Fruit fly (Drosophila melanogaster) whole organism, embryonic: ENCODE results near the gene Mo25.
A peak's percentile ranks its signal among the peaks of the same experiment; 100 is the strongest.

Experiments used
- Ada2b ChIP-seq: fragments of 200-800 bp; sonication (Bioruptor generic); IDR thresholded peaks from 2 replicates; pipeline ENCODE4 v1.3.6; 2022; ENCODE audit warnings: missing biosample characterization, missing genetic modification characterization
- BEAF-32 ChIP-seq: fragments of 200-800 bp; sonication (Bioruptor generic); optimal IDR thresholded peaks from 3 replicates; lab custom pipeline; 2017; ENCODE audit warnings: missing biosample characterization, missing genetic modification characterization, mild to moderate bottlenecking, moderate library complexity, missing genetic modification reagents
- CG1024 ChIP-seq: fragments of 200-800 bp; sonication (Bioruptor generic); IDR thresholded peaks from 2 replicates; pipeline ENCODE4 v1.3.6; 2022; ENCODE audit warnings: missing biosample characterization, missing genetic modification characterization
- CG13894 ChIP-seq: fragments of 200-800 bp; sonication (Bioruptor generic); optimal IDR thresholded peaks from 3 replicates; lab custom pipeline; 2018; ENCODE audit warnings: missing biosample characterization, mild to moderate bottlenecking, missing genetic modification characterization, moderate library complexity
- CG14014 ChIP-seq: fragments of 200-800 bp; sonication (Bioruptor generic); IDR thresholded peaks from 2 replicates; pipeline ENCODE4 v1.3.6; 2022; ENCODE audit warnings: missing biosample characterization, missing genetic modification characterization
- CG2116 ChIP-seq: fragments of 200-800 bp; sonication (Bioruptor generic); optimal IDR thresholded peaks from 3 replicates; lab custom pipeline; 2018; ENCODE audit warnings: missing biosample characterization, mild to moderate bottlenecking, missing genetic modification characterization
- CG30020 ChIP-seq: fragments of 200-800 bp; optimal IDR thresholded peaks from 2 replicates; lab custom pipeline; 2019; ENCODE audit warnings: missing biosample characterization, mild to moderate bottlenecking, missing genetic modification characterization, moderate library complexity
- CG33557 ChIP-seq: fragments of 200-800 bp; sonication (Bioruptor generic); optimal IDR thresholded peaks from 2 replicates; lab custom pipeline; 2019; ENCODE audit warnings: missing biosample characterization, mild to moderate bottlenecking, missing genetic modification characterization, moderate library complexity
- CG4328 ChIP-seq: fragments of 200-800 bp; sonication (Bioruptor generic); optimal IDR thresholded peaks from 3 replicates; lab custom pipeline; 2017; ENCODE audit warnings: missing biosample characterization, missing genetic modification reagents, missing genetic modification characterization
- CG6175 ChIP-seq: fragments of 200-800 bp; sonication (Bioruptor generic); IDR thresholded peaks from 3 replicates; pipeline ENCODE4 v1.3.6; 2022; ENCODE audit warnings: missing biosample characterization, missing genetic modification characterization
- CG7556 ChIP-seq: fragments of 200-800 bp; sonication (Bioruptor generic); optimal IDR thresholded peaks from 2 replicates; lab custom pipeline; 2017; ENCODE audit warnings: missing biosample characterization, mild to moderate bottlenecking, missing genetic modification characterization
- CG7839 ChIP-seq: fragments of 200-800 bp; sonication (Bioruptor generic); optimal IDR thresholded peaks from 3 replicates; lab custom pipeline; 2018; ENCODE audit warnings: missing biosample characterization, mild to moderate bottlenecking, missing genetic modification characterization, moderate library complexity
- Dfd ChIP-seq, 2 experiments: fragments of >200 bp; optimal IDR thresholded peaks; 2 replicates each; lab custom pipeline; 2017; ENCODE audit warnings: missing biosample characterization in 2 of 2, missing genetic modification characterization in 2 of 2
- Dll ChIP-seq: fragments of 200-800 bp; sonication (Bioruptor generic); IDR thresholded peaks from 4 replicates; pipeline ENCODE4 v1.3.6; 2022; ENCODE audit warnings: missing biosample characterization, missing genetic modification characterization; ENCODE audit not compliant: partially characterized antibody
- Doc3 ChIP-seq: fragments of 200-800 bp; sonication (Bioruptor generic); IDR thresholded peaks from 3 replicates; pipeline ENCODE4 v1.3.6; 2022; ENCODE audit warnings: missing biosample characterization, missing genetic modification characterization; ENCODE audit not compliant: partially characterized antibody
- E2f2 ChIP-seq: fragments of 200-800 bp; sonication (Bioruptor generic); IDR thresholded peaks from 2 replicates; pipeline ENCODE4 v1.3.6; 2022; ENCODE audit warnings: missing biosample characterization, missing genetic modification characterization
- HLH4C ChIP-seq: fragments of 200-800 bp; sonication (Bioruptor generic); IDR thresholded peaks from 3 replicates; pipeline ENCODE4 v1.3.6; 2022; ENCODE audit warnings: missing biosample characterization, missing genetic modification characterization; ENCODE audit not compliant: partially characterized antibody
- HLH54F ChIP-seq: fragments of 200-800 bp; sonication (Bioruptor generic); optimal IDR thresholded peaks from 3 replicates; lab custom pipeline; 2016; ENCODE audit warnings: missing biosample characterization, missing genetic modification characterization
- Nf-YB ChIP-seq: fragments of 200-800 bp; sonication (Bioruptor generic); optimal IDR thresholded peaks from 3 replicates; lab custom pipeline; 2019; ENCODE audit warnings: missing biosample characterization, mild to moderate bottlenecking, missing genetic modification characterization, moderate library complexity
- Sin3A ChIP-seq: fragments of >200 bp; optimal IDR thresholded peaks from 2 replicates; lab custom pipeline; 2018
- Ssrp ChIP-seq: fragments of 200-800 bp; sonication (Bioruptor generic); optimal IDR thresholded peaks from 2 replicates; lab custom pipeline; 2018; ENCODE audit warnings: missing biosample characterization, mild to moderate bottlenecking, missing genetic modification characterization, moderate library complexity
- Xrp1 ChIP-seq: fragments of 200-800 bp; sonication (Bioruptor generic); IDR thresholded peaks from 2 replicates; pipeline ENCODE4 v1.3.6; 2022; ENCODE audit warnings: missing biosample characterization, missing genetic modification characterization
- YL-1 ChIP-seq: fragments of 200-800 bp; sonication (Bioruptor generic); optimal IDR thresholded peaks from 3 replicates; lab custom pipeline; 2017; ENCODE audit warnings: missing biosample characterization, mild to moderate bottlenecking, missing genetic modification characterization
- ato ChIP-seq: fragments of 200-800 bp; sonication (Bioruptor generic); IDR thresholded peaks from 2 replicates; pipeline ENCODE4 v1.3.6; 2022; ENCODE audit warnings: missing biosample characterization, missing genetic modification characterization; ENCODE audit not compliant: partially characterized antibody
- az2 ChIP-seq: fragments of 200-800 bp; sonication (Bioruptor generic); optimal IDR thresholded peaks from 3 replicates; lab custom pipeline; 2016; ENCODE audit warnings: missing biosample characterization, missing genetic modification characterization
- bcd ChIP-seq: fragments of 200-800 bp; sonication (Bioruptor generic); optimal IDR thresholded peaks from 2 replicates; lab custom pipeline; 2017; ENCODE audit warnings: missing biosample characterization, mild to moderate bottlenecking, missing genetic modification characterization
- br ChIP-seq: fragments of >200 bp; optimal IDR thresholded peaks from 2 replicates; lab custom pipeline; 2017
- caup ChIP-seq: fragments of 200-800 bp; sonication (Bioruptor generic); optimal IDR thresholded peaks from 3 replicates; lab custom pipeline; 2017; ENCODE audit warnings: missing biosample characterization, mild to moderate bottlenecking, missing genetic modification characterization, moderate library complexity; ENCODE audit not compliant: severe bottlenecking
- corto ChIP-seq: fragments of 200-800 bp; sonication (Bioruptor generic); optimal IDR thresholded peaks from 2 replicates; lab custom pipeline; 2016; ENCODE audit warnings: missing biosample characterization, mild to moderate bottlenecking, missing genetic modification characterization, moderate library complexity
- crol ChIP-seq: fragments of 200-800 bp; sonication (Bioruptor generic); IDR thresholded peaks from 2 replicates; pipeline ENCODE4 v1.3.6; 2022; ENCODE audit warnings: missing biosample characterization, missing genetic modification characterization
- dan ChIP-seq: fragments of 200-800 bp; sonication (Bioruptor generic); IDR thresholded peaks from 2 replicates; pipeline ENCODE4 v1.3.6; 2022; ENCODE audit warnings: missing biosample characterization, missing genetic modification characterization
- dmrt99B ChIP-seq: fragments of 200-800 bp; sonication (Bioruptor generic); optimal IDR thresholded peaks from 2 replicates; lab custom pipeline; 2018; ENCODE audit warnings: missing biosample characterization, mild to moderate bottlenecking, missing genetic modification characterization, moderate library complexity
- dysf ChIP-seq: fragments of 200-800 bp; sonication (Bioruptor generic); IDR thresholded peaks from 3 replicates; pipeline ENCODE4 v1.3.6; 2022; ENCODE audit warnings: missing biosample characterization, missing genetic modification characterization
- eve ChIP-seq, 2 experiments: fragments of >200 bp; optimal IDR thresholded peaks; 2 replicates each; lab custom pipeline; 2017; ENCODE audit warnings: missing biosample characterization in 2 of 2, missing genetic modification characterization in 2 of 2
- ham ChIP-seq: fragments of 200-800 bp; sonication (Bioruptor generic); IDR thresholded peaks from 2 replicates; pipeline ENCODE4 v1.3.6; 2022; ENCODE audit warnings: missing biosample characterization, missing genetic modification characterization
- hkb ChIP-seq, 2 experiments: fragments of 200-800 bp in 1 of 2; fragments of >200 bp in 1 of 2; sonication (Bioruptor generic) in 1 of 2; IDR thresholded peaks in 1 of 2; optimal IDR thresholded peaks in 1 of 2; 2 replicates each; pipeline versions ENCODE4 v1.3.6 to Lab custom; 2017 to 2022; ENCODE audit warnings: missing biosample characterization in 1 of 2, missing genetic modification characterization in 1 of 2
- jigr1 ChIP-seq: fragments of 200-800 bp; sonication (Bioruptor generic); IDR thresholded peaks from 3 replicates; pipeline ENCODE4 v1.3.6; 2022; ENCODE audit warnings: missing biosample characterization, missing genetic modification characterization
- jing ChIP-seq: fragments of 200-800 bp; sonication (Bioruptor generic); optimal IDR thresholded peaks from 2 replicates; lab custom pipeline; 2018; ENCODE audit warnings: missing biosample characterization, mild to moderate bottlenecking, missing genetic modification characterization
- nom ChIP-seq: fragments of 200-800 bp; sonication (Bioruptor generic); optimal IDR thresholded peaks from 2 replicates; lab custom pipeline; 2017; ENCODE audit warnings: missing biosample characterization, missing genetic modification characterization, mild to moderate bottlenecking, moderate library complexity, missing genetic modification reagents
- odd ChIP-seq: fragments of 200-800 bp; sonication (Bioruptor generic); optimal IDR thresholded peaks from 2 replicates; lab custom pipeline; 2017; ENCODE audit warnings: missing biosample characterization, mild to moderate bottlenecking, missing genetic modification characterization
- org-1 ChIP-seq: fragments of 200-800 bp; sonication (Bioruptor generic); optimal IDR thresholded peaks from 2 replicates; lab custom pipeline; 2017; ENCODE audit warnings: missing biosample characterization, missing genetic modification characterization
- pnt ChIP-seq: fragments of 200-800 bp; sonication (Bioruptor generic); optimal IDR thresholded peaks from 3 replicates; lab custom pipeline; 2016; ENCODE audit warnings: missing biosample characterization, missing genetic modification characterization
- run ChIP-seq: fragments of 200-800 bp; sonication (Bioruptor generic); optimal IDR thresholded peaks from 3 replicates; lab custom pipeline; 2018; ENCODE audit warnings: missing biosample characterization, mild to moderate bottlenecking, missing genetic modification characterization
- tio ChIP-seq: fragments of 200-800 bp; sonication (Bioruptor generic); optimal IDR thresholded peaks from 2 replicates; lab custom pipeline; 2017; ENCODE audit warnings: missing biosample characterization, missing genetic modification characterization, inconsistent platforms
- tna ChIP-seq: fragments of 200-800 bp; sonication (Bioruptor generic); IDR thresholded peaks from 2 replicates; pipeline ENCODE4 v1.3.6; 2022; ENCODE audit warnings: missing biosample characterization, missing genetic modification characterization; ENCODE audit not compliant: partially characterized antibody
- ttk ChIP-seq: fragments of 200-800 bp; sonication (Bioruptor generic); IDR thresholded peaks from 2 replicates; pipeline ENCODE4 v2.1.2; 2022; ENCODE audit warnings: missing biosample characterization, missing genetic modification characterization
- twi ChIP-seq: fragments of 200-800 bp; optimal IDR thresholded peaks from 2 replicates; lab custom pipeline; 2019; ENCODE audit warnings: missing biosample characterization, mild to moderate bottlenecking, missing genetic modification characterization, moderate library complexity
- unc-4 ChIP-seq: fragments of 200-800 bp; sonication (Bioruptor generic); IDR thresholded peaks from 2 replicates; pipeline ENCODE4 v1.3.6; 2022; ENCODE audit warnings: missing biosample characterization, missing genetic modification characterization; ENCODE audit not compliant: partially characterized antibody
- vnd ChIP-seq: fragments of 200-800 bp; sonication (Bioruptor generic); IDR thresholded peaks from 3 replicates; pipeline ENCODE4 v1.3.6; 2022; ENCODE audit warnings: missing biosample characterization, missing genetic modification characterization; ENCODE audit not compliant: partially characterized antibody

The Mo25 gene

DNA sequence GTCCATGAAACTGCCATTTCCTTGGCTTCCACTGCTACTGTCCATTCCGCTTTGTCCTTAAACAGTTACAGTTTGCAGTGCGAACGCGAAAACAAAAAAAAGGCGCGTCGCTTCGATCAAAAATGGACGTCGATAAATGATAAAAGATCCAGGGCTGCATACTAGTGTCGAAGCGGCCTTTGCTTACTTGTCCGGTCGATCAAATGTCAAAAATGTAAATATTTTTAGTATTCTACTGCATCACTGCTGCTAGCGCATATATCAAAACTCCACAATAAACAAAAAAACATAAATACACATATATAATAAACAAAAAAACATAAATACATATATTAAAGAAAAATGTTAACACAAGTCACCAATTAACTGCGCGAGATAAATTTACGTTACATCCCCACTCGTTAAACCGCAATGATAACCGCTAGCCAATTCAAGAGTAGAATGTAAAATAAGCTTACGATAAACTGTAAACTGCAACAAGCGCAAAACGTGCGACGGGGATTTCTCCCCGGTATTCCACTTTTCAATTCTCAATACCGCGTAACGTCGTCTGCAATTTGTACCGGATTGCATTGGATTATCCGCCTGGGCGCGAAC, 20.3 kb downstream of the Mo25 start, which contains the start of the genes spd-2 and Apl (continued):
- TF ChIP-seq odd (GFP tag; lab: Kevin White, UChicago), result no peak
- TF ChIP-seq caup (GFP tag; lab: Kevin White, UChicago), result no peak
- TF ChIP-seq dmrt99B, result no peak
- no peak for TF ChIP-seq bcd (GFP tag; lab: Kevin White, UChicago)
- no peak for TF ChIP-seq CG7839 (tag; lab: Kevin White, UChicago)
- peak; percentile 20 for TF ChIP-seq YL-1 (GFP tag; lab: Kevin White, UChicago)
- no peak for TF ChIP-seq crol
- TF ChIP-seq az2 (GFP tag; lab: Kevin White, UChicago), result no peak
- no peak for TF ChIP-seq jing (GFP tag; lab: Kevin White, UChicago)
- peak; percentile 75 for TF ChIP-seq E2f2
- TF ChIP-seq CG6175 (GFP tag; lab: Robert Waterston, UW), result no peak
- TF ChIP-seq nom (GFP tag; lab: Kevin White, UChicago), result no peak
- TF ChIP-seq CG33557 (GFP tag; lab: Kevin White, UChicago), result no peak
- no peak for TF ChIP-seq HLH54F (GFP tag; lab: Kevin White, UChicago)
- peak; percentile 54; the same call in 1 of the 3 replicates for TF ChIP-seq vnd (GFP tag; lab: Robert Waterston, UW)
- TF ChIP-seq tio (GFP tag; lab: Kevin White, UChicago), result no peak
- TF ChIP-seq Doc3 (GFP tag; lab: Robert Waterston, UW), result 0 out of 3 replicates have a peak, but pooled peaks have one; percentile 39
- TF ChIP-seq Ada2b, result no peak
- TF ChIP-seq CG1024, result no peak
- TF ChIP-seq CG30020 (tag; lab: Kevin White, UChicago), result peak; percentile 22
- TF ChIP-seq run (tag; lab: Kevin White, UChicago), result no peak
- TF ChIP-seq unc-4 (GFP tag; lab: Robert Waterston, UW), result 0 out of 2 replicates have a peak, but pooled peaks have one; percentile 35
- TF ChIP-seq HLH4C (GFP tag; lab: Robert Waterston, UW), result peak; percentile 79
- TF ChIP-seq CG7556 (GFP tag; lab: Kevin White, UChicago), result no peak
- no peak for TF ChIP-seq dysf (GFP tag; lab: Robert Waterston, UW)
- TF ChIP-seq jigr1 (GFP tag; lab: Robert Waterston, UW), result no peak
- no peak for TF ChIP-seq dan
- peak; percentile 38; the same call in 1 of the 4 replicates for TF ChIP-seq Dll (GFP tag; lab: Robert Waterston, UW)
- no peak for TF ChIP-seq CG14014 (GFP tag; lab: Robert Waterston, UW)
- TF ChIP-seq org-1 (GFP tag; lab: Kevin White, UChicago), result no peak
- TF ChIP-seq Sin3A (lab: Kevin White, UChicago), result no peak
- TF ChIP-seq CG2116 (GFP tag; lab: Kevin White, UChicago), result peak; percentile 55
- no peak; the same call in 1 of the 2 replicates for TF ChIP-seq tna (GFP tag; lab: Robert Waterston, UW)
- TF ChIP-seq ttk (GFP tag; lab: Robert Waterston, UW), result no peak
- TF ChIP-seq Nf-YB, result no peak
- no peak for TF ChIP-seq CG4328
- TF ChIP-seq Dfd (GFP tag; optimal IDR thresholded peaks at IDR 0.05; lab: Kevin White, UChicago), result no peak
- TF ChIP-seq ato (GFP tag; lab: Robert Waterston, UW), result no peak
- TF ChIP-seq ham, result no peak
- TF ChIP-seq twi (tag; lab: Kevin White, UChicago), result no peak
- TF ChIP-seq BEAF-32 (GFP tag; lab: Kevin White, UChicago), result peak; percentile 28
- TF ChIP-seq corto (GFP tag; lab: Kevin White, UChicago), result no peak
- no peak for TF ChIP-seq pnt (GFP tag; lab: Kevin White, UChicago)
- no peak for TF ChIP-seq eve (GFP tag; optimal IDR thresholded peaks at IDR 0.05; lab: Kevin White, UChicago)
- no peak for TF ChIP-seq Ssrp (tag; lab: Kevin White, UChicago)
- TF ChIP-seq Xrp1 (GFP tag; lab: Robert Waterston, UW), result no peak
- TF ChIP-seq br (lab: Kevin White, UChicago), result no peak
- no peak for TF ChIP-seq hkb (optimal IDR thresholded peaks at IDR 0.05; lab: Kevin White, UChicago)
- TF ChIP-seq hkb (GFP tag; IDR thresholded peaks at IDR 0.05; lab: Robert Waterston, UW), result no peak
- TF ChIP-seq CG13894 (tag; lab: Kevin White, UChicago), result no peak
